Fruit fly (Drosophila melanogaster) whole organism, prepupa: Measurements from ENCODE around the gene CG33346.

Experiments
- Blimp-1 ChIP-seq: fragments of 200-800 bp; sonication (Bioruptor generic); optimal IDR thresholded peaks from 3 replicates; lab custom pipeline; 2017; ENCODE audit warnings: missing biosample characterization, missing genetic modification characterization, mild to moderate bottlenecking, moderate library complexity, missing genetic modification reagents
- CG10631 ChIP-seq: fragments of 200-800 bp; sonication (Bioruptor generic); optimal IDR thresholded peaks from 2 replicates; lab custom pipeline; 2016; ENCODE audit warnings: missing biosample characterization, missing genetic modification characterization
- CG10669 ChIP-seq: fragments of 200-800 bp; sonication (Bioruptor generic); optimal IDR thresholded peaks from 3 replicates; lab custom pipeline; 2018; ENCODE audit warnings: missing biosample characterization, mild to moderate bottlenecking, missing genetic modification characterization, moderate library complexity
- CG11294 ChIP-seq: fragments of 200-800 bp; sonication (Bioruptor generic); IDR thresholded peaks from 2 replicates; pipeline ENCODE4 v1.3.6; 2022; ENCODE audit warnings: missing biosample characterization, missing genetic modification characterization
- CG11762 ChIP-seq: fragments of 200-800 bp; sonication (Bioruptor generic); optimal IDR thresholded peaks from 3 replicates; lab custom pipeline; 2016; ENCODE audit warnings: missing biosample characterization, missing genetic modification characterization; ENCODE audit not compliant: insufficient read depth
- CG11902 ChIP-seq: fragments of 200-800 bp; sonication (Bioruptor generic); optimal IDR thresholded peaks from 3 replicates; lab custom pipeline; 2016; ENCODE audit warnings: missing biosample characterization, missing genetic modification characterization
- CG15336 ChIP-seq: fragments of 200-800 bp; sonication (Bioruptor generic); IDR thresholded peaks from 2 replicates; pipeline ENCODE4 v1.3.6; 2022; ENCODE audit warnings: missing biosample characterization, missing genetic modification characterization
- CG1621 ChIP-seq: fragments of 200-800 bp; sonication (Bioruptor generic); optimal IDR thresholded peaks from 3 replicates; lab custom pipeline; 2018; ENCODE audit warnings: missing biosample characterization, mild to moderate bottlenecking, missing genetic modification characterization
- CG3032 ChIP-seq: fragments of 200-800 bp; optimal IDR thresholded peaks from 2 replicates; lab custom pipeline; 2019; ENCODE audit warnings: missing biosample characterization, mild to moderate bottlenecking, missing genetic modification characterization, moderate library complexity
- CG31627 ChIP-seq: fragments of 200-800 bp; sonication (Bioruptor generic); optimal IDR thresholded peaks from 3 replicates; lab custom pipeline; 2016; ENCODE audit warnings: missing biosample characterization, missing genetic modification characterization
- CG32006 ChIP-seq: fragments of 200-800 bp; sonication (Bioruptor generic); optimal IDR thresholded peaks from 3 replicates; lab custom pipeline; 2017; ENCODE audit warnings: missing biosample characterization, mild to moderate bottlenecking, missing genetic modification characterization
- CG34406 ChIP-seq: fragments of 200-800 bp; sonication (Bioruptor generic); optimal IDR thresholded peaks from 3 replicates; lab custom pipeline; 2016; ENCODE audit warnings: missing biosample characterization, missing genetic modification characterization
- CG3919 ChIP-seq: fragments of 200-800 bp; sonication (Bioruptor generic); optimal IDR thresholded peaks from 3 replicates; lab custom pipeline; 2016; ENCODE audit warnings: missing biosample characterization, missing genetic modification characterization
- CG6792 ChIP-seq: fragments of 200-800 bp; sonication (Bioruptor generic); optimal IDR thresholded peaks from 3 replicates; lab custom pipeline; 2016; ENCODE audit warnings: missing biosample characterization, missing genetic modification characterization
- CG6808 ChIP-seq: fragments of 200-800 bp; sonication (Bioruptor generic); optimal IDR thresholded peaks from 3 replicates; lab custom pipeline; 2017; ENCODE audit warnings: missing biosample characterization, missing genetic modification characterization, mild to moderate bottlenecking, moderate library complexity, missing genetic modification reagents
- CG6854 ChIP-seq: fragments of 200-800 bp; sonication (Bioruptor generic); optimal IDR thresholded peaks from 2 replicates; lab custom pipeline; 2017; ENCODE audit warnings: missing biosample characterization, mild to moderate bottlenecking, missing genetic modification characterization
- CG8119 ChIP-seq: fragments of 200-800 bp; sonication (Bioruptor generic); IDR thresholded peaks from 3 replicates; pipeline ENCODE4 v1.3.6; 2022; ENCODE audit warnings: missing biosample characterization, missing genetic modification characterization
- CG8319 ChIP-seq: fragments of 200-800 bp; sonication (Bioruptor generic); optimal IDR thresholded peaks from 3 replicates; lab custom pipeline; 2016; ENCODE audit warnings: missing biosample characterization, missing genetic modification characterization
- Eip78C ChIP-seq: fragments of 200-800 bp; sonication (Bioruptor generic); peaks from one replicate; lab custom pipeline; 2016; ENCODE audit warnings: missing biosample characterization, missing genetic modification characterization
- Ets21C ChIP-seq: fragments of 200-800 bp; sonication (Bioruptor generic); optimal IDR thresholded peaks from 3 replicates; lab custom pipeline; 2016; ENCODE audit warnings: missing biosample characterization, missing genetic modification characterization
- Ets96B ChIP-seq: fragments of 200-800 bp; optimal IDR thresholded peaks from 2 replicates; lab custom pipeline; 2019; ENCODE audit warnings: missing biosample characterization, mild to moderate bottlenecking, missing genetic modification characterization, moderate library complexity
- Gug ChIP-seq: fragments of 200-800 bp; sonication (Bioruptor generic); IDR thresholded peaks from 2 replicates; pipeline ENCODE4 v1.3.6; 2022; ENCODE audit warnings: missing biosample characterization, missing genetic modification characterization
- Hr38 ChIP-seq: sonication (Bioruptor generic); optimal IDR thresholded peaks from 2 replicates; lab custom pipeline; 2016; ENCODE audit warnings: missing biosample characterization, missing genetic modification characterization
- Hr39 ChIP-seq: fragments of 200-800 bp; sonication (Bioruptor generic); optimal IDR thresholded peaks from 2 replicates; lab custom pipeline; 2016; ENCODE audit warnings: missing biosample characterization, missing genetic modification characterization
- Hr4 ChIP-seq: fragments of 200-800 bp; sonication (Bioruptor generic); optimal IDR thresholded peaks from 3 replicates; lab custom pipeline; 2016; ENCODE audit warnings: missing biosample characterization, missing genetic modification characterization
- Lpt ChIP-seq: fragments of 200-800 bp; sonication (Bioruptor generic); optimal IDR thresholded peaks from 3 replicates; lab custom pipeline; 2016; ENCODE audit warnings: missing biosample characterization, missing genetic modification characterization
- Met ChIP-seq: fragments of 200-800 bp; sonication (Bioruptor generic); optimal IDR thresholded peaks from 3 replicates; lab custom pipeline; 2016; ENCODE audit warnings: missing biosample characterization, missing genetic modification characterization
- Sox102F ChIP-seq: fragments of 200-800 bp; sonication (Bioruptor generic); optimal IDR thresholded peaks from 2 replicates; lab custom pipeline; 2016; ENCODE audit warnings: missing biosample characterization, mild to moderate bottlenecking, missing genetic modification characterization
- Sox14 ChIP-seq: fragments of 200-800 bp; sonication (Bioruptor generic); optimal IDR thresholded peaks from 3 replicates; lab custom pipeline; 2016; ENCODE audit warnings: missing biosample characterization, missing genetic modification characterization
- Sox15 ChIP-seq: fragments of 200-800 bp; sonication (Bioruptor generic); optimal IDR thresholded peaks from 3 replicates; lab custom pipeline; 2016; ENCODE audit warnings: missing biosample characterization, missing genetic modification characterization
- achi ChIP-seq: fragments of 200-800 bp; sonication (Bioruptor generic); optimal IDR thresholded peaks from 3 replicates; lab custom pipeline; 2016; ENCODE audit warnings: missing biosample characterization, missing genetic modification characterization
- acj6 ChIP-seq: fragments of 200-800 bp; sonication (Bioruptor generic); optimal IDR thresholded peaks from 3 replicates; lab custom pipeline; 2016; ENCODE audit warnings: missing biosample characterization, missing genetic modification characterization
- cyc ChIP-seq: fragments of 200-800 bp; sonication (Bioruptor generic); optimal IDR thresholded peaks from 3 replicates; lab custom pipeline; 2016; ENCODE audit warnings: missing biosample characterization, missing genetic modification characterization
- dac ChIP-seq: fragments of 200-800 bp; sonication (Bioruptor generic); optimal IDR thresholded peaks from 2 replicates; lab custom pipeline; 2017; ENCODE audit warnings: missing biosample characterization, mild to moderate bottlenecking, missing genetic modification characterization
- dsx ChIP-seq: fragments of 200-800 bp; optimal IDR thresholded peaks from 3 replicates; lab custom pipeline; 2019; ENCODE audit warnings: missing biosample characterization, mild to moderate bottlenecking, missing genetic modification characterization, moderate library complexity; ENCODE audit not compliant: poor library complexity, severe bottlenecking
- eg ChIP-seq: fragments of 200-800 bp; sonication (Bioruptor generic); IDR thresholded peaks from 3 replicates; pipeline ENCODE4 v1.3.6; 2022; ENCODE audit warnings: missing biosample characterization, missing genetic modification characterization
- esn ChIP-seq: fragments of 200-800 bp; sonication (Bioruptor generic); optimal IDR thresholded peaks from 2 replicates; lab custom pipeline; 2016; ENCODE audit warnings: missing biosample characterization, mild to moderate bottlenecking, missing genetic modification characterization, moderate library complexity
- fkh ChIP-seq: fragments of 200-800 bp; sonication (Bioruptor generic); optimal IDR thresholded peaks from 3 replicates; lab custom pipeline; 2017; ENCODE audit warnings: missing biosample characterization, mild to moderate bottlenecking, missing genetic modification characterization, moderate library complexity
- net ChIP-seq: fragments of 200-800 bp; sonication (Bioruptor generic); optimal IDR thresholded peaks from 3 replicates; lab custom pipeline; 2016; ENCODE audit warnings: missing biosample characterization, missing genetic modification characterization
- spab ChIP-seq: fragments of 200-800 bp; sonication (Bioruptor generic); optimal IDR thresholded peaks from 2 replicates; lab custom pipeline; 2017; ENCODE audit warnings: missing biosample characterization, mild to moderate bottlenecking, missing genetic modification characterization, missing genetic modification reagents
- ss ChIP-seq, 2 experiments: fragments of 200-800 bp; sonication (Bioruptor generic); optimal IDR thresholded peaks; 2 replicates in 1 of 2; 3 replicates in 1 of 2; lab custom pipeline; 2017 to 2018; ENCODE audit warnings: mild to moderate bottlenecking in 2 of 2, missing biosample characterization in 2 of 2, missing genetic modification characterization in 2 of 2, moderate library complexity in 1 of 2
- svp ChIP-seq: fragments of 200-800 bp; sonication (Bioruptor generic); peaks from one replicate; lab custom pipeline; 2016; ENCODE audit warnings: missing biosample characterization, missing genetic modification characterization
- topi ChIP-seq: fragments of 200-800 bp; sonication (Bioruptor generic); optimal IDR thresholded peaks from 3 replicates; lab custom pipeline; 2016; ENCODE audit warnings: missing biosample characterization, missing genetic modification characterization

The CG33346 gene

DNA sequence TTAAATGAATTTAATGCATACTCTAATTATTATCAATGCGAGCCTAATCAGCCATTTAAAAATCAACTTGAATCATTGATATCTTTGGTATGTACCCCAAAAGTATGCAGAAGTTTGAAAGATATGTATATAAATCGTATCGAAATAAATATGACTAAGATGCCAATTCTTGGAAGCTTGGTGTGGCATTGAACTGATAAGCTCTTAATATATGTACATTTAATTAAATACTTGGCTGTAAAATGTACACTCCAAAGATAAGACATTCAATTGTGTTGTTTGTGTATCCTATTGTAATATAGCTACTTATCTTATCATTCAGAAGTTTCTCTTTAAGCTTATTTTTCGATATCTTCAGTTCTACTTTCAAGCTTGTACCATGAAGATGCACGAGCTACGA is at the start of gene CG33346:
Gene CG33346 (plus strand): TSS at position 380 of the 400 bp plus-strand sequence.
- no peak for TF ChIP-seq CG10631 (GFP tag; lab: Kevin White, UChicago)
- no peak for TF ChIP-seq CG6808
- peak; percentile 74 for TF ChIP-seq Eip78C (GFP tag; lab: Kevin White, UChicago)
- TF ChIP-seq CG32006 = no peak
- no peak for TF ChIP-seq CG8119
- TF ChIP-seq CG15336 = no peak
- TF ChIP-seq CG3919 (GFP tag; lab: Kevin White, UChicago) = no peak
- no peak for TF ChIP-seq esn (GFP tag; lab: Kevin White, UChicago)

DNA sequence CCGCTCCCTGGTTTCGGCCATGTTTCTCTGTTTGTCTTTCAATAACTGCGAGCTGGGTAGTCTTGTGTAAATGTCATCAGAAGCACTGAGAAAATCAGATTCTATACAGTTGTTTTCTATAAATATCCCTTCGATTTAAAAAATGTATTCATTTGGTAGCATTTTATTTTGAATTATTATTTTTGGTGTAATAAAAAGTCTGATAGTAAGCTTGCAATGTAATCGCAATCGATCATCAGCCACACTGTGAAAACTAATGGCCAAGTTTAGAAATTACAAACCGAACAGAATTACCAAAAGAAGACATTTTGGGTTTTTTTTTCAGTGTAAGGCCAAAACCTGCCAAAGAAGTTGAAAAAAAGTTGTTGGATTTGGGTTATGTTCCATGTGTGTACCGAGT is 48.2 kb upstream of the CG33346 start:
- no peak for TF ChIP-seq Hr4 (GFP tag; lab: Kevin White, UChicago)
- no peak for TF ChIP-seq acj6 (GFP tag; lab: Kevin White, UChicago)
- TF ChIP-seq CG3032 = no peak
- no peak for TF ChIP-seq Sox15 (GFP tag; lab: Kevin White, UChicago)
- no peak for TF ChIP-seq CG11902 (GFP tag; lab: Kevin White, UChicago)
- no peak for TF ChIP-seq dsx (GFP tag; lab: Kevin White, UChicago)
- TF ChIP-seq Eip78C (GFP tag; lab: Kevin White, UChicago) = peak; percentile 23
- no peak for TF ChIP-seq Hr38 (GFP tag; lab: Kevin White, UChicago)
- 0 out of 3 replicates have a peak, but pooled peaks have one; percentile 14 for TF ChIP-seq CG8119
- TF ChIP-seq CG32006 = peak; percentile 20
- no peak for TF ChIP-seq achi (GFP tag; lab: Kevin White, UChicago)
- TF ChIP-seq CG34406 = no peak
- TF ChIP-seq Sox102F = no peak
- TF ChIP-seq, all 60 proteins: peak for 3

DNA sequence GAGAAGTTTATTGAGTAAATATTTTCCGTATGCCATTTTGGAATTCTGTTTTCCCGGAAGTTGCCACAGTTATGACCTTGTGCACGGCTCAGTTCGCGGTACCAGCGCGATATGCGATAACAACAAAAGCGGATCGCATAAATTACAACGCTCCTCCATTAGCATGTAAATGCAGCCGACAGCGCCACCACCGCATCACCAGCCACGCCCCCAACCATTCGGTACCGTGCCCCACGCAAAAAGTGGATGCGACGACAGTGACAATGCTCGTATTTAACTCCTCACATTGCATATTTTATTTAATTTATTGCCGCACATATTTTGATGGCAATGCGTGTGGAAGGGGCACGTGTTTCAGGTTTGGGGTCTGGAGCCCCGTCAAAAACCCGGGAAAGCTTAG is 45.9 kb upstream of the CG33346 start:
- TF ChIP-seq CG34406 = no peak
- TF ChIP-seq Hr39 (GFP tag; lab: Kevin White, UChicago) = no peak
- TF ChIP-seq Ets21C (GFP tag; lab: Kevin White, UChicago) = no peak
- TF ChIP-seq CG3919 (GFP tag; lab: Kevin White, UChicago) = no peak
- no peak for TF ChIP-seq ss (GFP tag; optimal IDR thresholded peaks at IDR 0.05; lab: Kevin White, UChicago)
- no peak for TF ChIP-seq achi (GFP tag; lab: Kevin White, UChicago)
- no peak for TF ChIP-seq Sox15 (GFP tag; lab: Kevin White, UChicago)
- no peak for TF ChIP-seq fkh
- TF ChIP-seq CG10631 (GFP tag; lab: Kevin White, UChicago) = no peak
- TF ChIP-seq CG10669 (GFP tag; lab: Kevin White, UChicago) = no peak
- no peak for TF ChIP-seq spab (GFP tag; lab: Kevin White, UChicago)

DNA sequence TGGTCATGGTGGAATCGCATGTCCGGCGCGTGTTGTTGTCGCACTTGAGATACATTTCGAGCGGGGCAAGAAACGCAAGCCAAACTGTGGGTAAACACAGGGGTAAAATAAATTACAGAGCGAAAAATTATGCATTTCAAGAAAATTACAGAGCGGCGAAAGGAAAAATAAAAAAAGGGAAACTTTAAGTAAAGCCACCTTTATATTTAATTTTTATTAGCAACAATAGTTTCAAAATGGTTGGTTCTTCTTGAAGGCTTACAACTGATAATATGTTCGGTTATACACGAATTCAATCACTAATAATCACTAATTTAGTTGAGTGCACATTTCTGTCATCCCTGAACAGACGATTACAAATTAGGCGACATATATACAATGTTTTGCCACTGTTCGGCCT is 45.5 kb upstream of the CG33346 start:
- TF ChIP-seq CG6808 (peak; percentile 11), Eip78C (GFP tag; lab: Kevin White, UChicago) (peak; percentile 94), net (GFP tag; lab: Kevin White, UChicago) (peak; percentile 46), Sox14 (peak; percentile 36), Lpt (GFP tag; lab: Kevin White, UChicago) (peak; percentile 56), svp (peak; percentile 74), CG3919 (GFP tag; lab: Kevin White, UChicago) (peak; percentile 51), CG31627 (GFP tag; lab: Kevin White, UChicago) (peak; percentile 29), dsx (GFP tag; lab: Kevin White, UChicago) (peak; percentile 40), Met (GFP tag; lab: Kevin White, UChicago) (peak; percentile 39), topi (GFP tag; lab: Kevin White, UChicago) (peak; percentile 21), dac (no peak), CG11762 (GFP tag; lab: Kevin White, UChicago) (peak; percentile 65), CG6854 (no peak), Ets96B (tag; lab: Kevin White, UChicago) (peak; percentile 40), CG8319 (GFP tag; lab: Kevin White, UChicago) (peak; percentile 22), CG11294 (GFP tag; lab: Robert Waterston, UW) (peak; percentile 29; the same call in 1 of the 2 replicates), CG32006 (peak; percentile 80), Ets21C (GFP tag; lab: Kevin White, UChicago) (no peak), CG34406 (peak; percentile 28), Sox15 (GFP tag; lab: Kevin White, UChicago) (no peak), CG1621 (no peak), CG15336 (peak; percentile 77), Hr38 (GFP tag; lab: Kevin White, UChicago) (no peak), Gug (GFP tag; lab: Robert Waterston, UW) (peak; percentile 55), CG6792 (peak; percentile 37), eg (GFP tag; lab: Robert Waterston, UW) (peak; percentile 66; the same call in 2 of the 3 replicates), ss (GFP tag; optimal IDR thresholded peaks at IDR 0.05; lab: Kevin White, UChicago) (peak in 1 of 2 experiments; percentile 38), cyc (GFP tag; lab: Kevin White, UChicago) (peak; percentile 25), fkh (no peak), acj6 (GFP tag; lab: Kevin White, UChicago) (peak; percentile 27), Blimp-1 (no peak)
